Worm (Caenorhabditis elegans): ENCODE results near the gene Y54G2A.13.

Gene Y54G2A.13

DNA sequence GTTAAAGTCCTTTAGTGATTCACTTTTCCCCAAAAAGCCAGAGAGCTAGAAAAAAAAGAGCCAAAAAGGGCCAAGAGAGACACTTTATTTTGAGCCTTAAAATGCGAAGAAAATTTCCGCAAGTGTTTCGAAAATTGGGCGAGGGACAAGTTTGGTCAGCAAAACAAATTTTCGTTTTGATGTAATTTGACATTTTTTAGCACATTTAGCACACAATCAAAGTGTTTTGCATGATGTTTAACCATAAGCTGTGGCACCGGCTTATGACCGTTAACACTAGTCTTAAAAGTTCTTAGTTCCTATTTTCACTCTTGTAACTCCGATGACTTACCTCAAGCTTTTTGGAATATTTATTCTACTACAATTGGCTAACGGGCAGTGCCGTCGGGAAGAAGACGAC, 875 bp upstream of the Y54G2A.13 start, which contains the start of gene Y54G2A.37:
TSS of gene Y54G2A.37 (plus strand) at position 301 of the 400 bp plus-strand sequence.
- TF ChIP-seq jun-1 (tag; optimal IDR thresholded peaks at IDR 0.05) (no peak), nhr-28 (tag; optimal IDR thresholded peaks at IDR 0.05) (no peak), C16A3.4 (tag; optimal IDR thresholded peaks at IDR 0.05) (no peak)

- TF ChIP-seq nhr-76 (tag; optimal IDR thresholded peaks at IDR 0.05), result no peak
- no peak for TF ChIP-seq nhr-47 (tag; optimal IDR thresholded peaks at IDR 0.05)
- TF ChIP-seq C16A3.4 (tag; optimal IDR thresholded peaks at IDR 0.05), result no peak
- no peak for TF ChIP-seq snu-23 (GFP tag; optimal IDR thresholded peaks at IDR 0.05)
- TF ChIP-seq zip-4 (GFP tag; optimal IDR thresholded peaks at IDR 0.05), result no peak
- TF ChIP-seq nhr-90 (tag; optimal IDR thresholded peaks at IDR 0.05; ENCODE audit: poor library complexity), result no peak
- TF ChIP-seq lin-13 (GFP tag; optimal IDR thresholded peaks at IDR 0.05), result no peak
These were observed 2.5 kb downstream of the Y54G2A.13 start for ce11 chrIV:2817038-2817437.

ce11 chrIV:2809208-2809607, 10.3 kb downstream of the Y54G2A.13 start, which contains the start of gene Y54G2A.76:
Gene Y54G2A.76, plus strand, starts transcription at chrIV:2809410.
- TF ChIP-seq blmp-1 (tag; optimal IDR thresholded peaks at IDR 0.05), result peak; percentile 99
- TF ChIP-seq pqm-1 (tag; optimal IDR thresholded peaks at IDR 0.05), result no peak

DNA sequence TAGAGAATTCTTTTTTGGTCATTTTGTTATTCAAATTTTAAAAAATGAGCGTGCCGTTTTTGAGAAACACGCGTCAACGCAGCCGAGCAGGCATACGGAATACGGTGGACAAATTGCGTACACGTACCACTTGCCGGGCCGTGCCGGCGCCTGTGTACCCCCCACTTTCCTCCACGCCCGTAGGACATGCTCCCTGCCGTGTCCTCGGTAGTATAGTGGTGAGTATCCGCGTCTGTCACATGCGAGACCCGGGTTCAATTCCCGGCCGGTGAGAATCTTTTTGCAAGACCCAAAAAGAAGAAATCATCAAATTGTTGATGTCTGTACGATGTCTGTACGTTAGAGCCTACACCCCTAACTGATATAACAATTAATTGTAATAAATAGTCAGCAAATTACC, 11.4 kb downstream of the Y54G2A.13 start:
- no peak for TF ChIP-seq nhr-19 (GFP tag; conservative IDR thresholded peaks at IDR 0.05)
- TF ChIP-seq zip-4 (GFP tag; optimal IDR thresholded peaks at IDR 0.05), result no peak
- no peak for TF ChIP-seq aha-1 (tag; optimal IDR thresholded peaks at IDR 0.05)
- TF ChIP-seq elt-2 (tag; optimal IDR thresholded peaks at IDR 0.05), result no peak
- no peak for TF ChIP-seq egl-27 (tag; optimal IDR thresholded peaks at IDR 0.05)
- no peak for TF ChIP-seq nhr-90 (tag; optimal IDR thresholded peaks at IDR 0.05; ENCODE audit: poor library complexity)
- TF ChIP-seq grh-1 (GFP tag; IDR thresholded peaks at IDR 0.05), result no peak
- TF ChIP-seq sptf-1 (tag; optimal IDR thresholded peaks at IDR 0.05), result no peak
- no peak for TF ChIP-seq fkh-10 (GFP tag; optimal IDR thresholded peaks at IDR 0.05)
- no peak for TF ChIP-seq tlp-1 (tag; optimal IDR thresholded peaks at IDR 0.05)
- TF ChIP-seq lin-13 (GFP tag; optimal IDR thresholded peaks at IDR 0.05), result no peak
- TF ChIP-seq sup-37 (GFP tag; optimal IDR thresholded peaks at IDR 0.05), result no peak
- no peak for TF ChIP-seq hlh-4 (tag; optimal IDR thresholded peaks at IDR 0.05)
- TF ChIP-seq lin-15B (tag; optimal IDR thresholded peaks at IDR 0.05), result no peak

- TF ChIP-seq lin-35 (GFP tag; optimal IDR thresholded peaks at IDR 0.05) (peak in 1 of 2 experiments; percentile 55), egl-27 (tag; optimal IDR thresholded peaks at IDR 0.05) (no peak), nhr-19 (GFP tag; conservative IDR thresholded peaks at IDR 0.05) (peak; percentile 26), dpl-1 (GFP tag; optimal IDR thresholded peaks at IDR 0.05) (peak in 1 of 3 experiments; percentile 5), nhr-90 (tag; optimal IDR thresholded peaks at IDR 0.05; ENCODE audit: poor library complexity) (peak; percentile 40), mep-1 (tag; optimal IDR thresholded peaks at IDR 0.05) (no peak), nhr-85 (tag) (no peak), egl-13 (tag; optimal IDR thresholded peaks at IDR 0.05) (peak; percentile 18), mab-9 (GFP tag; IDR thresholded peaks at IDR 0.05) (no peak), nhr-237 (tag; optimal IDR thresholded peaks at IDR 0.05) (no peak), elt-2 (tag; optimal IDR thresholded peaks at IDR 0.05) (peak; percentile 64), C16A3.4 (tag; optimal IDR thresholded peaks at IDR 0.05) (peak; percentile 14), efl-1 (optimal IDR thresholded peaks at IDR 0.05) (peak in 1 of 2 experiments; percentile 32), efl-1 (GFP tag; optimal IDR thresholded peaks at IDR 0.05 in 1 of 2) (no peak), nhr-77 (tag; optimal IDR thresholded peaks at IDR 0.05) (peak; percentile 5), fos-1 (tag; optimal IDR thresholded peaks at IDR 0.05) (no peak), pqm-1 (tag; optimal IDR thresholded peaks at IDR 0.05) (peak; percentile 40), sptf-1 (tag; optimal IDR thresholded peaks at IDR 0.05) (no peak), nhr-71 (tag; optimal IDR thresholded peaks at IDR 0.05) (peak; percentile 61), ceh-8 (GFP tag; optimal IDR thresholded peaks at IDR 0.05) (no peak), dsc-1 (tag; optimal IDR thresholded peaks at IDR 0.05) (peak; percentile 18), aly-2 (tag; optimal IDR thresholded peaks at IDR 0.05) (no peak), ceh-82 (tag; optimal IDR thresholded peaks at IDR 0.05) (peak in 1 of 3 experiments; percentile 6), hpl-2 (GFP tag; optimal IDR thresholded peaks at IDR 0.05) (peak; percentile 1), lsy-2 (tag; optimal IDR thresholded peaks at IDR 0.05) (peak in 1 of 2 experiments; percentile 57), nhr-20 (tag; optimal IDR thresholded peaks at IDR 0.05) (peak; percentile 40), C34B4.2 (tag; optimal IDR thresholded peaks at IDR 0.05) (no peak), ceh-90 (tag; optimal IDR thresholded peaks at IDR 0.05) (no peak), rnt-1 (tag; optimal IDR thresholded peaks at IDR 0.05) (peak; percentile 60), mef-2 (tag; optimal IDR thresholded peaks at IDR 0.05) (no peak), snu-23 (GFP tag; optimal IDR thresholded peaks at IDR 0.05) (peak; percentile 36)
These were observed 14.0 kb downstream of the Y54G2A.13 start, which contains the start of gene Y54G2A.45 for ce11 chrIV:2805525-2805924. Gene Y54G2A.45, plus strand, starts transcription at chrIV:2805857.

Data from whole organism, L1 larva.